Worm (Caenorhabditis elegans): Measurements from ENCODE around the gene gly-1.

ce11 chrII:10894996-10895395 lies 7.0 kb downstream of the gly-1 start, which contains the start of gene sra-10:
- TF ChIP-seq Y53G8AR.9 (GFP tag; conservative IDR thresholded peaks at IDR 0.05) (no peak), ets-4 (GFP tag; optimal IDR thresholded peaks at IDR 0.05) (no peak), Y67H2A.10 (GFP tag; conservative IDR thresholded peaks at IDR 0.05) (no peak), hrde-1 (tag; optimal IDR thresholded peaks at IDR 0.05; ENCODE audit: borderline replicate concordance) (no peak), tbx-9 (tag; optimal IDR thresholded peaks at IDR 0.05; ENCODE audit: borderline replicate concordance) (no peak), pha-4 (tag; optimal IDR thresholded peaks at IDR 0.05) (no peak), dpl-1 (GFP tag; optimal IDR thresholded peaks at IDR 0.05) (no peak), zim-3 (tag; optimal IDR thresholded peaks at IDR 0.05) (no peak)
